Worm (Caenorhabditis elegans) whole organism, L3 larva: ENCODE data around the gene him-8.

ENCODE experiments used
- daf-12 ChIP-seq: fragments of 150-350 bp; optimal IDR thresholded peaks from 2 replicates; lab custom pipeline; 2014; ENCODE audit warnings: missing biosample characterization, missing genetic modification reagents, missing genetic modification characterization
- egl-27 ChIP-seq: sonication (generic microtip); optimal IDR thresholded peaks from 4 replicates; lab custom pipeline; 2017; ENCODE audit warnings: missing biosample characterization, missing genetic modification reagents, missing genetic modification characterization
- lin-39 ChIP-seq: fragments of 150-350 bp; optimal IDR thresholded peaks from 2 replicates; lab custom pipeline; 2018; ENCODE audit warnings: missing biosample characterization, missing genetic modification reagents, missing genetic modification characterization
- nfya-1 ChIP-seq: sonication (generic microtip); optimal IDR thresholded peaks from 2 replicates; lab custom pipeline; 2017; ENCODE audit warnings: missing genetic modification characterization, mild to moderate bottlenecking, missing compliant biosample characterization, antibody characterized with exemption, moderate library complexity; ENCODE audit not compliant: insufficient read depth
- nhr-11 ChIP-seq: fragments of 150-350 bp; optimal IDR thresholded peaks from 2 replicates; lab custom pipeline; 2014; ENCODE audit warnings: missing biosample characterization, missing genetic modification characterization
- nhr-237 ChIP-seq: fragments of 150-350 bp; optimal IDR thresholded peaks from 2 replicates; lab custom pipeline; 2014; ENCODE audit warnings: missing biosample characterization, missing genetic modification characterization
- nhr-67 ChIP-seq: fragments of 150-350 bp; optimal IDR thresholded peaks from 2 replicates; lab custom pipeline; 2014; ENCODE audit warnings: missing biosample characterization, missing genetic modification characterization
- unc-39 ChIP-seq: sonication (generic microtip); optimal IDR thresholded peaks from 4 replicates; lab custom pipeline; 2017; ENCODE audit warnings: missing biosample characterization, missing genetic modification characterization
- ztf-11 ChIP-seq: fragments of 150-350 bp; optimal IDR thresholded peaks from 2 replicates; lab custom pipeline; 2014; ENCODE audit warnings: missing biosample characterization, missing genetic modification characterization

DNA sequence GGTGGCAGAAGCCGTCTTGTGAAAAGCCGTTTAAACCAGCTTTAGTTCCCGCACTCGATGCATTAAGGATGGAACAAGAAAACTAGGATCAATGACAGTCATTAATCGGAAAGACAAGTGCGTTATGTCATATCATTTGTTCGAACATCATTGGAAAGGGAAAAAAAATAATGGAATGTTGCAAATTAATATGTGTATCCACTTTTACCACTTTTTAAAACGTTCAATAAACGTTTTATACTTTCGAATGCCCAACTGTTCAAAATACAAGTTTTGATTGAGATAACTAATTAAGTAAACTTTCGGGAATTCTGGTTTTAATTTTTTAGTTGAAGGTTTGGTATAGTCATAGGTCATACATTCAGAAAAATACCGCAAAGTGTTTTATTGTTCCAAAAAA lies 46.6 kb upstream of the him-8 start, which contains the start of gene C02F4.4:
- TF ChIP-seq egl-27 (tag; lab: Kevin White, UChicago): no peak
- TF ChIP-seq ztf-11: no peak
- TF ChIP-seq nfya-1 (tag; lab: Kevin White, UChicago): no peak
- no peak for TF ChIP-seq nhr-237
- TF ChIP-seq daf-12 (tag; lab: Kevin White, UChicago): no peak
- TF ChIP-seq lin-39 (tag; lab: Kevin White, UChicago): no peak
- no peak for TF ChIP-seq nhr-11
- TF ChIP-seq unc-39 (tag; lab: Kevin White, UChicago): no peak
- TF ChIP-seq nhr-67: no peak
